Worm (Caenorhabditis elegans) whole organism, midembryonic: ENCODE measurements around the gene che-10.

Experiments used
- T22C8.4 ChIP-seq: fragments of 200-800 bp; sonication (Bioruptor generic); IDR thresholded peaks from 2 replicates; pipeline ENCODE4 v1.3.6; 2022; ENCODE audit warnings: missing genetic modification characterization, missing compliant biosample characterization
- cog-1 ChIP-seq: sonication (generic microtip); optimal IDR thresholded peaks from 2 replicates; lab custom pipeline; 2016; ENCODE audit warnings: missing genetic modification characterization, missing compliant biosample characterization
- flt-1 ChIP-seq: fragments of 200-800 bp; sonication (Bioruptor generic); IDR thresholded peaks from 2 replicates; pipeline ENCODE4 v1.3.6; 2022; ENCODE audit warnings: missing genetic modification characterization, missing compliant biosample characterization
- klf-2 ChIP-seq: fragments of 200-800 bp; sonication (Bioruptor generic); conservative IDR thresholded peaks from 2 replicates; pipeline ENCODE4 v1.3.6; 2022; ENCODE audit warnings: missing genetic modification reagents, missing genetic modification characterization, missing compliant biosample characterization
- med-1 ChIP-seq: sonication (generic microtip); optimal IDR thresholded peaks from 2 replicates; lab custom pipeline; 2017; ENCODE audit warnings: missing genetic modification characterization, mild to moderate bottlenecking, missing compliant biosample characterization, antibody characterized with exemption, missing genetic modification reagents; ENCODE audit not compliant: insufficient read depth
- ref-1 ChIP-seq: fragments of 200-800 bp; sonication (Bioruptor generic); conservative IDR thresholded peaks from 2 replicates; pipeline ENCODE4 v1.3.6; 2022; ENCODE audit warnings: missing genetic modification reagents, missing genetic modification characterization, missing compliant biosample characterization
- tab-1 ChIP-seq: fragments of 200-800 bp; sonication (Bioruptor generic); IDR thresholded peaks from 2 replicates; pipeline ENCODE4 v1.3.6; 2022; ENCODE audit warnings: missing genetic modification characterization, missing compliant biosample characterization
- ztf-23 ChIP-seq: fragments of 200-800 bp; sonication (Bioruptor generic); IDR thresholded peaks from 2 replicates; pipeline ENCODE4 v1.3.6; 2022; ENCODE audit warnings: missing genetic modification reagents, missing genetic modification characterization, missing compliant biosample characterization
- ztf-29 ChIP-seq: fragments of 200-800 bp; sonication (Bioruptor generic); IDR thresholded peaks from 2 replicates; pipeline ENCODE4 v1.3.6; 2022; ENCODE audit warnings: missing genetic modification reagents, missing genetic modification characterization, missing compliant biosample characterization

ce11 chrII:4661278-4661677, 23.1 kb upstream of the che-10 start, which contains the start of gene T05A7.13:
- no peak for TF ChIP-seq flt-1
- TF ChIP-seq cog-1 (tag; lab: Kevin White, UChicago) = no peak
- no peak for TF ChIP-seq ztf-23 (GFP tag; lab: Robert Waterston, UW)
- TF ChIP-seq tab-1 (GFP tag; lab: Robert Waterston, UW) = no peak
- TF ChIP-seq ztf-29 = no peak
- TF ChIP-seq med-1 (GFP tag; lab: Kevin White, UChicago) = no peak
- no peak for TF ChIP-seq ref-1 (GFP tag; lab: Robert Waterston, UW)
- no peak for TF ChIP-seq klf-2 (GFP tag; lab: Robert Waterston, UW)
- no peak for TF ChIP-seq T22C8.4 (GFP tag; lab: Robert Waterston, UW)
